Worm (Caenorhabditis elegans) whole organism, early embryonic: ENCODE measurements around the gene Y37E11B.10.

ENCODE experiments used
- B0310.2 ChIP-seq: sonication (generic microtip); optimal IDR thresholded peaks from 2 replicates; lab custom pipeline; 2016; ENCODE audit warnings: mild to moderate bottlenecking, missing genetic modification characterization, missing compliant biosample characterization
- F13C5.2 ChIP-seq: sonication (generic microtip); optimal IDR thresholded peaks from 2 replicates; lab custom pipeline; 2017; ENCODE audit warnings: mild to moderate bottlenecking, missing genetic modification characterization, inconsistent platforms, missing compliant biosample characterization
- aly-1 ChIP-seq: sonication (generic microtip); optimal IDR thresholded peaks from 2 replicates; lab custom pipeline; 2016; ENCODE audit warnings: missing genetic modification characterization, missing compliant biosample characterization
- ama-1 ChIP-seq: fragments of 150-350 bp; optimal IDR thresholded peaks from 2 replicates; lab custom pipeline; 2014
- ceh-13 ChIP-seq: fragments of 200-800 bp; sonication (Bioruptor generic); optimal IDR thresholded peaks from 2 replicates; lab custom pipeline; 2018; ENCODE audit warnings: mild to moderate bottlenecking, missing genetic modification characterization, missing compliant biosample characterization
- ceh-36 ChIP-seq: sonication (generic microtip); optimal IDR thresholded peaks from 2 replicates; lab custom pipeline; 2016; ENCODE audit warnings: missing genetic modification characterization, inconsistent platforms, missing compliant biosample characterization
- ets-7 ChIP-seq: sonication (generic microtip); optimal IDR thresholded peaks from 2 replicates; lab custom pipeline; 2016; ENCODE audit warnings: missing genotype, missing genetic modification characterization, missing compliant biosample characterization
- flt-1 ChIP-seq: fragments of 200-800 bp; sonication (Bioruptor generic); IDR thresholded peaks from 2 replicates; pipeline ENCODE4 v1.3.6; 2022; ENCODE audit warnings: missing genetic modification characterization, missing compliant biosample characterization
- hmbx-1 ChIP-seq: sonication (generic microtip); optimal IDR thresholded peaks from 2 replicates; lab custom pipeline; 2016; ENCODE audit warnings: mild to moderate bottlenecking, missing genetic modification characterization, missing compliant biosample characterization
- hmg-4 ChIP-seq: fragments of 200-800 bp; sonication (Bioruptor generic); optimal IDR thresholded peaks from 2 replicates; lab custom pipeline; 2018; ENCODE audit warnings: mild to moderate bottlenecking, missing genetic modification characterization, missing compliant biosample characterization
- hnd-1 ChIP-seq: sonication (generic microtip); optimal IDR thresholded peaks from 2 replicates; lab custom pipeline; 2016; ENCODE audit warnings: missing genetic modification characterization, missing compliant biosample characterization
- pes-1 ChIP-seq: fragments of 200-800 bp; sonication (Bioruptor generic); IDR thresholded peaks from 2 replicates; pipeline ENCODE4 v1.3.6; 2022; ENCODE audit warnings: missing genetic modification reagents, missing genetic modification characterization, missing compliant biosample characterization
- scrt-1 ChIP-seq: fragments of 200-800 bp; sonication (Bioruptor generic); IDR thresholded peaks from 2 replicates; pipeline ENCODE4 v1.3.6; 2022; ENCODE audit warnings: missing genetic modification characterization, missing compliant biosample characterization
- sea-1 ChIP-seq: fragments of 200-800 bp; sonication (Bioruptor generic); conservative IDR thresholded peaks from 2 replicates; pipeline ENCODE4 v1.3.6; 2022; ENCODE audit warnings: missing genetic modification characterization, missing compliant biosample characterization
- tbx-11 ChIP-seq: fragments of 200-800 bp; sonication (Bioruptor generic); IDR thresholded peaks from 2 replicates; pipeline ENCODE4 v1.3.6; 2022; ENCODE audit warnings: missing genetic modification characterization, missing compliant biosample characterization
- tbx-37 ChIP-seq: fragments of 200-800 bp; sonication (Bioruptor generic); conservative IDR thresholded peaks from 2 replicates; pipeline ENCODE4 v1.3.6; 2022; ENCODE audit warnings: missing genetic modification reagents, missing genetic modification characterization, missing compliant biosample characterization
- tra-4 ChIP-seq: sonication (generic microtip); optimal IDR thresholded peaks from 2 replicates; lab custom pipeline; 2017; ENCODE audit warnings: missing genetic modification characterization, missing compliant biosample characterization

Y37E11B.10 gene

ce11 chrIV:3652223-3652622 is 46.0 kb upstream of the Y37E11B.10 start:
- no peak for TF ChIP-seq ets-7 (tag; lab: Kevin White, UChicago)
- TF ChIP-seq flt-1 (GFP tag; lab: Robert Waterston, UW), result no peak
- TF ChIP-seq aly-1, result no peak
- TF ChIP-seq F13C5.2, result no peak
- TF ChIP-seq ceh-36 (tag; lab: Kevin White, UChicago), result no peak
- TF ChIP-seq ama-1 (lab: Kevin White, UChicago), result no peak
- TF ChIP-seq tra-4 (tag; lab: Kevin White, UChicago), result no peak

ce11 chrIV:3648634-3649240 is 42.5 kb upstream of the Y37E11B.10 start, which contains the start of gene CC8.2:
TSS of gene CC8.2 (minus strand) at chrIV:3648684.
- no peak for TF ChIP-seq sea-1 (GFP tag; lab: Robert Waterston, UW)
- TF ChIP-seq tbx-37 (GFP tag; lab: Robert Waterston, UW), result no peak
- TF ChIP-seq hnd-1, result no peak
- TF ChIP-seq ceh-13, result no peak
- no peak for TF ChIP-seq tra-4 (tag; lab: Kevin White, UChicago)
- TF ChIP-seq ets-7 (tag; lab: Kevin White, UChicago), result no peak
- TF ChIP-seq hmbx-1 (tag; lab: Kevin White, UChicago), result no peak
- TF ChIP-seq ceh-36 (tag; lab: Kevin White, UChicago), result no peak

ce11 chrIV:3647551-3647950 is 41.3 kb upstream of the Y37E11B.10 start:
- TF ChIP-seq flt-1 (GFP tag; lab: Robert Waterston, UW) (no peak), ceh-13 (no peak), ama-1 (lab: Kevin White, UChicago) (no peak), tbx-11 (GFP tag; lab: Robert Waterston, UW) (no peak), ets-7 (tag; lab: Kevin White, UChicago) (no peak), hmg-4 (GFP tag; lab: Kevin White, UChicago) (no peak), pes-1 (no peak), sea-1 (GFP tag; lab: Robert Waterston, UW) (no peak), aly-1 (no peak), tra-4 (tag; lab: Kevin White, UChicago) (no peak), scrt-1 (GFP tag; lab: Robert Waterston, UW) (no peak), hmbx-1 (tag; lab: Kevin White, UChicago) (no peak), B0310.2 (tag; lab: Kevin White, UChicago) (no peak)

- no peak for TF ChIP-seq tbx-11 (GFP tag; lab: Robert Waterston, UW)
- no peak for TF ChIP-seq F13C5.2
- TF ChIP-seq flt-1 (GFP tag; lab: Robert Waterston, UW), result no peak
- no peak for TF ChIP-seq hmbx-1 (tag; lab: Kevin White, UChicago)
- no peak for TF ChIP-seq sea-1 (GFP tag; lab: Robert Waterston, UW)
- no peak for TF ChIP-seq ets-7 (tag; lab: Kevin White, UChicago)
- TF ChIP-seq aly-1, result no peak
- no peak for TF ChIP-seq B0310.2 (tag; lab: Kevin White, UChicago)
- TF ChIP-seq scrt-1 (GFP tag; lab: Robert Waterston, UW), result no peak
- no peak for TF ChIP-seq ceh-36 (tag; lab: Kevin White, UChicago)
- TF ChIP-seq tra-4 (tag; lab: Kevin White, UChicago), result no peak
- TF ChIP-seq pes-1, result no peak
- no peak for TF ChIP-seq hnd-1
- TF ChIP-seq tbx-37 (GFP tag; lab: Robert Waterston, UW), result no peak
- no peak for TF ChIP-seq hmg-4 (GFP tag; lab: Kevin White, UChicago)
- TF ChIP-seq ama-1 (lab: Kevin White, UChicago), result no peak
- no peak for TF ChIP-seq ceh-13
Measured at ce11 chrIV:3646338-3647154, 40.3 kb upstream of the Y37E11B.10 start.

ce11 chrIV:3645487-3645886 is 39.2 kb upstream of the Y37E11B.10 start:
- TF ChIP-seq hmg-4 (GFP tag; lab: Kevin White, UChicago) (no peak), scrt-1 (GFP tag; lab: Robert Waterston, UW) (no peak), tra-4 (tag; lab: Kevin White, UChicago) (no peak), tbx-11 (GFP tag; lab: Robert Waterston, UW) (no peak), B0310.2 (tag; lab: Kevin White, UChicago) (no peak), ceh-36 (tag; lab: Kevin White, UChicago) (no peak), pes-1 (no peak), aly-1 (no peak)

ce11 chrIV:3644863-3645378 is 38.7 kb upstream of the Y37E11B.10 start:
- TF ChIP-seq tra-4 (tag; lab: Kevin White, UChicago), result no peak
- no peak for TF ChIP-seq pes-1
- no peak for TF ChIP-seq flt-1 (GFP tag; lab: Robert Waterston, UW)
- no peak for TF ChIP-seq aly-1
- TF ChIP-seq tbx-11 (GFP tag; lab: Robert Waterston, UW), result no peak
- no peak for TF ChIP-seq hnd-1
- no peak for TF ChIP-seq F13C5.2

- TF ChIP-seq ets-7 (tag; lab: Kevin White, UChicago) (no peak), ceh-13 (no peak), pes-1 (no peak), scrt-1 (GFP tag; lab: Robert Waterston, UW) (no peak), hmbx-1 (tag; lab: Kevin White, UChicago) (no peak), aly-1 (no peak), ama-1 (lab: Kevin White, UChicago) (no peak), sea-1 (GFP tag; lab: Robert Waterston, UW) (no peak), tra-4 (tag; lab: Kevin White, UChicago) (no peak), hmg-4 (GFP tag; lab: Kevin White, UChicago) (no peak), B0310.2 (tag; lab: Kevin White, UChicago) (no peak)
Measured at ce11 chrIV:3642189-3642588, 35.9 kb upstream of the Y37E11B.10 start, which contains the start of gene CC8.3. TSS of gene CC8.3 (minus strand) at chrIV:3642289.
